Fruit fly (Drosophila melanogaster) whole organism, prepupa: ENCODE results near the gene Cbl.

ENCODE experiments used
- Blimp-1 ChIP-seq: fragments of 200-800 bp; sonication (Bioruptor generic); optimal IDR thresholded peaks from 3 replicates; lab custom pipeline; 2017; ENCODE audit warnings: missing biosample characterization, missing genetic modification characterization, mild to moderate bottlenecking, moderate library complexity, missing genetic modification reagents
- CG10631 ChIP-seq: fragments of 200-800 bp; sonication (Bioruptor generic); optimal IDR thresholded peaks from 2 replicates; lab custom pipeline; 2016; ENCODE audit warnings: missing biosample characterization, missing genetic modification characterization
- CG10669 ChIP-seq: fragments of 200-800 bp; sonication (Bioruptor generic); optimal IDR thresholded peaks from 3 replicates; lab custom pipeline; 2018; ENCODE audit warnings: missing biosample characterization, mild to moderate bottlenecking, missing genetic modification characterization, moderate library complexity
- CG11294 ChIP-seq: fragments of 200-800 bp; sonication (Bioruptor generic); IDR thresholded peaks from 2 replicates; pipeline ENCODE4 v1.3.6; 2022; ENCODE audit warnings: missing biosample characterization, missing genetic modification characterization
- CG11762 ChIP-seq: fragments of 200-800 bp; sonication (Bioruptor generic); optimal IDR thresholded peaks from 3 replicates; lab custom pipeline; 2016; ENCODE audit warnings: missing biosample characterization, missing genetic modification characterization; ENCODE audit not compliant: insufficient read depth
- CG11902 ChIP-seq: fragments of 200-800 bp; sonication (Bioruptor generic); optimal IDR thresholded peaks from 3 replicates; lab custom pipeline; 2016; ENCODE audit warnings: missing biosample characterization, missing genetic modification characterization
- CG15336 ChIP-seq: fragments of 200-800 bp; sonication (Bioruptor generic); IDR thresholded peaks from 2 replicates; pipeline ENCODE4 v1.3.6; 2022; ENCODE audit warnings: missing biosample characterization, missing genetic modification characterization
- CG1621 ChIP-seq: fragments of 200-800 bp; sonication (Bioruptor generic); optimal IDR thresholded peaks from 3 replicates; lab custom pipeline; 2018; ENCODE audit warnings: missing biosample characterization, mild to moderate bottlenecking, missing genetic modification characterization
- CG16779 ChIP-seq: fragments of 200-800 bp; sonication (Bioruptor generic); optimal IDR thresholded peaks from 3 replicates; lab custom pipeline; 2017; ENCODE audit warnings: missing biosample characterization, mild to moderate bottlenecking, missing genetic modification characterization
- CG3032 ChIP-seq: fragments of 200-800 bp; optimal IDR thresholded peaks from 2 replicates; lab custom pipeline; 2019; ENCODE audit warnings: missing biosample characterization, mild to moderate bottlenecking, missing genetic modification characterization, moderate library complexity
- CG31627 ChIP-seq: fragments of 200-800 bp; sonication (Bioruptor generic); optimal IDR thresholded peaks from 3 replicates; lab custom pipeline; 2016; ENCODE audit warnings: missing biosample characterization, missing genetic modification characterization
- CG32006 ChIP-seq: fragments of 200-800 bp; sonication (Bioruptor generic); optimal IDR thresholded peaks from 3 replicates; lab custom pipeline; 2017; ENCODE audit warnings: missing biosample characterization, mild to moderate bottlenecking, missing genetic modification characterization
- CG3919 ChIP-seq: fragments of 200-800 bp; sonication (Bioruptor generic); optimal IDR thresholded peaks from 3 replicates; lab custom pipeline; 2016; ENCODE audit warnings: missing biosample characterization, missing genetic modification characterization
- CG4318 ChIP-seq: fragments of 200-800 bp; sonication (Bioruptor generic); optimal IDR thresholded peaks from 3 replicates; lab custom pipeline; 2017; ENCODE audit warnings: missing biosample characterization, mild to moderate bottlenecking, missing genetic modification characterization
- CG6163 ChIP-seq: fragments of 200-800 bp; sonication (Bioruptor generic); IDR thresholded peaks from 3 replicates; pipeline ENCODE4 v1.3.6; 2022; ENCODE audit warnings: missing biosample characterization, missing genetic modification characterization
- CG6276 ChIP-seq: fragments of 200-800 bp; sonication (Bioruptor generic); optimal IDR thresholded peaks from 2 replicates; lab custom pipeline; 2017; ENCODE audit warnings: missing biosample characterization, mild to moderate bottlenecking, missing genetic modification characterization
- CG6792 ChIP-seq: fragments of 200-800 bp; sonication (Bioruptor generic); optimal IDR thresholded peaks from 3 replicates; lab custom pipeline; 2016; ENCODE audit warnings: missing biosample characterization, missing genetic modification characterization
- CG6808 ChIP-seq: fragments of 200-800 bp; sonication (Bioruptor generic); optimal IDR thresholded peaks from 3 replicates; lab custom pipeline; 2017; ENCODE audit warnings: missing biosample characterization, missing genetic modification characterization, mild to moderate bottlenecking, moderate library complexity, missing genetic modification reagents
- CG6854 ChIP-seq: fragments of 200-800 bp; sonication (Bioruptor generic); optimal IDR thresholded peaks from 2 replicates; lab custom pipeline; 2017; ENCODE audit warnings: missing biosample characterization, mild to moderate bottlenecking, missing genetic modification characterization
- CG8119 ChIP-seq: fragments of 200-800 bp; sonication (Bioruptor generic); IDR thresholded peaks from 3 replicates; pipeline ENCODE4 v1.3.6; 2022; ENCODE audit warnings: missing biosample characterization, missing genetic modification characterization
- CG8319 ChIP-seq: fragments of 200-800 bp; sonication (Bioruptor generic); optimal IDR thresholded peaks from 3 replicates; lab custom pipeline; 2016; ENCODE audit warnings: missing biosample characterization, missing genetic modification characterization
- CG9139 ChIP-seq: fragments of 200-800 bp; sonication (Bioruptor generic); optimal IDR thresholded peaks from 3 replicates; lab custom pipeline; 2017; ENCODE audit warnings: missing biosample characterization, mild to moderate bottlenecking, missing genetic modification characterization
- Eip78C ChIP-seq: fragments of 200-800 bp; sonication (Bioruptor generic); peaks from one replicate; lab custom pipeline; 2016; ENCODE audit warnings: missing biosample characterization, missing genetic modification characterization
- Ets21C ChIP-seq: fragments of 200-800 bp; sonication (Bioruptor generic); optimal IDR thresholded peaks from 3 replicates; lab custom pipeline; 2016; ENCODE audit warnings: missing biosample characterization, missing genetic modification characterization
- Ets96B ChIP-seq: fragments of 200-800 bp; optimal IDR thresholded peaks from 2 replicates; lab custom pipeline; 2019; ENCODE audit warnings: missing biosample characterization, mild to moderate bottlenecking, missing genetic modification characterization, moderate library complexity
- Hr39 ChIP-seq: fragments of 200-800 bp; sonication (Bioruptor generic); optimal IDR thresholded peaks from 2 replicates; lab custom pipeline; 2016; ENCODE audit warnings: missing biosample characterization, missing genetic modification characterization
- Hr4 ChIP-seq: fragments of 200-800 bp; sonication (Bioruptor generic); optimal IDR thresholded peaks from 3 replicates; lab custom pipeline; 2016; ENCODE audit warnings: missing biosample characterization, missing genetic modification characterization
- Lpt ChIP-seq: fragments of 200-800 bp; sonication (Bioruptor generic); optimal IDR thresholded peaks from 3 replicates; lab custom pipeline; 2016; ENCODE audit warnings: missing biosample characterization, missing genetic modification characterization
- Met ChIP-seq: fragments of 200-800 bp; sonication (Bioruptor generic); optimal IDR thresholded peaks from 3 replicates; lab custom pipeline; 2016; ENCODE audit warnings: missing biosample characterization, missing genetic modification characterization
- Smox ChIP-seq: fragments of 200-800 bp; sonication (Bioruptor generic); optimal IDR thresholded peaks from 3 replicates; lab custom pipeline; 2016; ENCODE audit warnings: missing biosample characterization, missing genetic modification characterization
- Sox102F ChIP-seq: fragments of 200-800 bp; sonication (Bioruptor generic); optimal IDR thresholded peaks from 2 replicates; lab custom pipeline; 2016; ENCODE audit warnings: missing biosample characterization, mild to moderate bottlenecking, missing genetic modification characterization
- Sox14 ChIP-seq: fragments of 200-800 bp; sonication (Bioruptor generic); optimal IDR thresholded peaks from 3 replicates; lab custom pipeline; 2016; ENCODE audit warnings: missing biosample characterization, missing genetic modification characterization
- Sox15 ChIP-seq: fragments of 200-800 bp; sonication (Bioruptor generic); optimal IDR thresholded peaks from 3 replicates; lab custom pipeline; 2016; ENCODE audit warnings: missing biosample characterization, missing genetic modification characterization
- achi ChIP-seq: fragments of 200-800 bp; sonication (Bioruptor generic); optimal IDR thresholded peaks from 3 replicates; lab custom pipeline; 2016; ENCODE audit warnings: missing biosample characterization, missing genetic modification characterization
- acj6 ChIP-seq: fragments of 200-800 bp; sonication (Bioruptor generic); optimal IDR thresholded peaks from 3 replicates; lab custom pipeline; 2016; ENCODE audit warnings: missing biosample characterization, missing genetic modification characterization
- eg ChIP-seq: fragments of 200-800 bp; sonication (Bioruptor generic); IDR thresholded peaks from 3 replicates; pipeline ENCODE4 v1.3.6; 2022; ENCODE audit warnings: missing biosample characterization, missing genetic modification characterization
- fkh ChIP-seq: fragments of 200-800 bp; sonication (Bioruptor generic); optimal IDR thresholded peaks from 3 replicates; lab custom pipeline; 2017; ENCODE audit warnings: missing biosample characterization, mild to moderate bottlenecking, missing genetic modification characterization, moderate library complexity
- lz ChIP-seq: fragments of 200-800 bp; sonication (Bioruptor generic); optimal IDR thresholded peaks from 3 replicates; lab custom pipeline; 2016; ENCODE audit warnings: missing biosample characterization, missing genetic modification characterization
- pdm3 ChIP-seq: fragments of 200-800 bp; sonication (Bioruptor generic); optimal IDR thresholded peaks from 3 replicates; lab custom pipeline; 2016; ENCODE audit warnings: missing biosample characterization, missing genetic modification characterization
- ss ChIP-seq, 2 experiments: fragments of 200-800 bp; sonication (Bioruptor generic); optimal IDR thresholded peaks; 2 replicates in 1 of 2; 3 replicates in 1 of 2; lab custom pipeline; 2017 to 2018; ENCODE audit warnings: mild to moderate bottlenecking in 2 of 2, missing biosample characterization in 2 of 2, missing genetic modification characterization in 2 of 2, moderate library complexity in 1 of 2
- topi ChIP-seq: fragments of 200-800 bp; sonication (Bioruptor generic); optimal IDR thresholded peaks from 3 replicates; lab custom pipeline; 2016; ENCODE audit warnings: missing biosample characterization, missing genetic modification characterization
- vri ChIP-seq: fragments of 200-800 bp; sonication (Bioruptor generic); optimal IDR thresholded peaks from 3 replicates; lab custom pipeline; 2016; ENCODE audit warnings: missing biosample characterization, mild to moderate bottlenecking, missing genetic modification characterization

Cbl gene

dm6 chr3L:8448517-8448889, 23.7 kb downstream of the Cbl start (continued):
- TF ChIP-seq CG6854 (GFP tag; lab: Kevin White, UChicago) (no peak), vri (GFP tag; lab: Kevin White, UChicago) (peak; percentile 38), CG10669 (GFP tag; lab: Kevin White, UChicago) (peak; percentile 22), fkh (GFP tag; lab: Kevin White, UChicago) (no peak), Hr39 (GFP tag; lab: Kevin White, UChicago) (peak; percentile 11), CG11294 (GFP tag; lab: Robert Waterston, UW) (no peak), Sox15 (GFP tag; lab: Kevin White, UChicago) (no peak), CG3919 (GFP tag; lab: Kevin White, UChicago) (peak; percentile 38), ss (GFP tag; optimal IDR thresholded peaks at IDR 0.05; lab: Kevin White, UChicago) (peak; percentile 11 to 42), Blimp-1 (GFP tag; lab: Kevin White, UChicago) (no peak), CG8119 (GFP tag; lab: Robert Waterston, UW) (0 out of 3 replicates have a peak, but pooled peaks have one; percentile 34), Ets21C (no peak), CG9139 (no peak), CG6792 (GFP tag; lab: Kevin White, UChicago) (peak; percentile 46), Met (GFP tag; lab: Kevin White, UChicago) (peak; percentile 28), CG32006 (peak; percentile 66), Hr4 (GFP tag; lab: Kevin White, UChicago) (peak; percentile 70)

DNA sequence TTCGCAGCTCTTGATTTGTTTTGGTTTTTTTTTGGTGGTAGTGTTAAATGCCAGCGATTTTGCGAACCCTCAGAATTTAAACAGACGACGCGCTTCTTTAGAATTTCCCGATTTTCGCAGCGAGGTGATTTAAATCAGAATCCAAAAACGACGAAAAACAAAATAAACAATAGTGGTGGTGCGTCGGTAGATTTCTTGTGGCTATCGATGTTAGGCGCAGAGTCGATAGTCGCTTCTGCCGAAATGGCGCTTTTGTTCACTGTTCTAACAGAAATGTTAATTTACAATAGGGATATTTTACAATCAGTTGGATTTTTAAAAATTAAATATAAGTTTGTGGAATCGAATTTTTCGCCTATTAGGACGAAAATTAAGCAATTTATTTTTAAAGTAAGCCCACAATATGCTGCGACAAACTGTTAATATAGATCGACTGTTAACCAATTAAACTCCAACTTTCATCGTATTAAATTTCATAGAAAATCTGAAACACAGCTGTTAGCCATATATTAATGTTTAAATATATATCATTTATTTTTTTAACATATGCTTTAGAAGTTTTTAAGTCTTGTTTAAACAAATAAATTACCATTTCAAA, 24.5 kb downstream of the Cbl start, which contains the start of gene CG6983:
Gene CG6983 (minus strand): TSS at position 176 of the 598 bp plus-strand sequence.
- TF ChIP-seq Eip78C (peak; percentile 39), CG6163 (GFP tag; lab: Robert Waterston, UW) (peak; percentile 8; the same call in 2 of the 3 replicates), CG3032 (tag; lab: Kevin White, UChicago) (no peak), CG31627 (GFP tag; lab: Kevin White, UChicago) (no peak), fkh (GFP tag; lab: Kevin White, UChicago) (peak; percentile 83), CG15336 (GFP tag; lab: Robert Waterston, UW) (0 out of 2 replicates have a peak, but pooled peaks have one; percentile 9), CG6808 (GFP tag; lab: Kevin White, UChicago) (no peak), CG11762 (GFP tag; lab: Kevin White, UChicago) (no peak)

DNA sequence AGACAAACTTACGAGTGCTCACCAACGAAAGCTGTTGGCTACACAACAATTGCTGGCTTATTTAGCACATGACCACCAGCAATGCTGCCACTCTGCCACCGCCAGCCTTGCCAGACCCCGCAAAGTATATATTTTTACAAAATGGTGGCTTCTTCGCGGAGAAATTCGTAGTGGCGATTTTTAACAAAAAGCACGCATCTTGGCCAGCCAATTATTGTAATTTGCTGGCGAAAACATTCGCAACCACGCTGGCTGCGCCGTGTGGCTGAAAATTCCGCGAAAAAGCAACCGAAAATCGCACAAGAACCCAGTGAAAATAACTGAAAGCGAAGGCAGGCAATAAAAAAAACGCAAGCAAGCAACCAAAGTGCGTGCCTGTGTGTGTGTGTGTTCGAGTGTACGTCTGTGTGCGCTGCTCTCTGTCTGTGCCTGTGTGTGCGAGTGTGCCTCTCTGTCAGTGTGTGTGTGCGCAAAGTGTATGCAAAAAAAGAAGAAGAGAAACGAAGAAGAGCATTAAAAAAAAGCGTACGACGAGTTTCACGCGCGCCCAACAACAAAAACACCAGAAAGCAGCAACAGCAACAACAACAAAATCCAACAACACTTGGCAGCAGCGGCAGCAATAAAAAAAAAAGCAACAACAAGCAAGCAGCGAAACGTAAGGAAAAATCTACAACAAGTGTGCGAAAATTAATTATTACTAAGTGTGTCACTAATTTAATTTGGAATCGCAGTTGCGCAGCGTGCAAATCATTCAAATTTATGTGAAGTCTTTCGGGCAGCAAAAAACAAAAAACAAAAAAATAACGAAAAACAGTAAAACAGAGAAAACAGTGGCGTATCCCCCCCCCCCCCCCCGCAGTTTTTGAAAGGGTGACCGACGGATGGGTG, 25.3 kb downstream of the Cbl start, which contains the start of gene Gug:
Gene Gug (plus strand): TSS at position 123 of the 891 bp plus-strand sequence.
- TF ChIP-seq Smox (GFP tag; lab: Kevin White, UChicago) (peak; percentile 30), Hr4 (GFP tag; lab: Kevin White, UChicago) (peak; percentile 75), CG6808 (GFP tag; lab: Kevin White, UChicago) (peak; percentile 98), CG11902 (GFP tag; lab: Kevin White, UChicago) (no peak), CG10669 (GFP tag; lab: Kevin White, UChicago) (peak; percentile 93), Hr39 (GFP tag; lab: Kevin White, UChicago) (no peak), CG6276 (peak; percentile 99), vri (GFP tag; lab: Kevin White, UChicago) (peak; percentile 47), ss (GFP tag; optimal IDR thresholded peaks at IDR 0.05; lab: Kevin White, UChicago) (peak; percentile 99), CG1621 (tag; lab: Kevin White, UChicago) (peak; percentile 97), achi (GFP tag; lab: Kevin White, UChicago) (peak; percentile 86), CG31627 (GFP tag; lab: Kevin White, UChicago) (no peak), eg (GFP tag; lab: Robert Waterston, UW) (peak; percentile 98), CG3032 (tag; lab: Kevin White, UChicago) (peak; percentile 93), CG11762 (GFP tag; lab: Kevin White, UChicago) (peak; percentile 68), Ets21C (no peak), pdm3 (GFP tag; lab: Kevin White, UChicago) (peak; percentile 83), Ets96B (tag; lab: Kevin White, UChicago) (peak; percentile 96), topi (GFP tag; lab: Kevin White, UChicago) (peak; percentile 57), CG4318 (GFP tag; lab: Kevin White, UChicago) (peak; percentile 47), CG3919 (GFP tag; lab: Kevin White, UChicago) (peak; percentile 88), CG10631 (GFP tag; lab: Kevin White, UChicago) (peak; percentile 67), CG16779 (peak; percentile 99), Lpt (GFP tag; lab: Kevin White, UChicago) (peak; percentile 96), lz (GFP tag; lab: Kevin White, UChicago) (peak; percentile 52), CG8319 (GFP tag; lab: Kevin White, UChicago) (peak; percentile 62), CG8119 (GFP tag; lab: Robert Waterston, UW) (peak; percentile 97), acj6 (GFP tag; lab: Kevin White, UChicago) (peak; percentile 53), CG11294 (GFP tag; lab: Robert Waterston, UW) (peak; percentile 71; the same call in 1 of the 2 replicates), Sox102F (peak; percentile 61), Sox14 (GFP tag; lab: Kevin White, UChicago) (peak; percentile 78), Sox15 (GFP tag; lab: Kevin White, UChicago) (no peak)
